Worm (Caenorhabditis elegans) whole organism, young adult: ENCODE data around the gene C03B1.1.

Experiments
- B0261.1 ChIP-seq: sonication (generic microtip); optimal IDR thresholded peaks from 2 replicates; lab custom pipeline; 2016; ENCODE audit warnings: mild to moderate bottlenecking, missing genetic modification characterization, moderate library complexity, missing compliant biosample characterization
- F52B5.7 ChIP-seq: sonication (generic microtip); optimal IDR thresholded peaks from 2 replicates; lab custom pipeline; 2016; ENCODE audit warnings: mild to moderate bottlenecking, missing genetic modification characterization, missing compliant biosample characterization
- F55B11.4 ChIP-seq: sonication (generic microtip); optimal IDR thresholded peaks from 2 replicates; lab custom pipeline; 2016; ENCODE audit warnings: missing compliant biosample characterization, missing genetic modification characterization, borderline replicate concordance; ENCODE audit not compliant: insufficient read depth
- K12H6.12 ChIP-seq: fragments of 200-800 bp; sonication (Bioruptor generic); optimal IDR thresholded peaks from 2 replicates; lab custom pipeline; 2018; ENCODE audit warnings: mild to moderate bottlenecking, missing genetic modification characterization, missing compliant biosample characterization
- T26A5.8 ChIP-seq: sonication (generic microtip); optimal IDR thresholded peaks from 2 replicates; lab custom pipeline; 2016; ENCODE audit warnings: missing genetic modification characterization, missing compliant biosample characterization
- Y53F4B.3 ChIP-seq: fragments of 200-800 bp; sonication (Bioruptor generic); IDR thresholded peaks from 2 replicates; pipeline ENCODE4 v1.3.6; 2022; ENCODE audit warnings: missing genetic modification reagents, missing genetic modification characterization, missing compliant biosample characterization
- ZK185.1 ChIP-seq: sonication (generic microtip); optimal IDR thresholded peaks from 2 replicates; lab custom pipeline; 2016; ENCODE audit warnings: mild to moderate bottlenecking, missing genetic modification characterization, missing compliant biosample characterization; ENCODE audit not compliant: poor library complexity, severe bottlenecking
- aptf-2 ChIP-seq: fragments of 200-800 bp; sonication (Bioruptor generic); conservative IDR thresholded peaks from 2 replicates; pipeline ENCODE4 v1.3.6; 2022; ENCODE audit warnings: missing genetic modification reagents, missing genetic modification characterization, missing compliant biosample characterization
- aptf-3 ChIP-seq: fragments of 200-800 bp; sonication (Bioruptor generic); IDR thresholded peaks from 2 replicates; pipeline ENCODE4 v1.3.6; 2022; ENCODE audit warnings: missing genetic modification characterization, missing compliant biosample characterization
- atf-7 ChIP-seq: sonication (generic microtip); optimal IDR thresholded peaks from 2 replicates; lab custom pipeline; 2017; ENCODE audit warnings: mild to moderate bottlenecking, missing genetic modification characterization, missing compliant biosample characterization
- attf-3 ChIP-seq: fragments of 200-800 bp; sonication (Bioruptor generic); conservative IDR thresholded peaks from 2 replicates; pipeline ENCODE4 v1.3.6; 2022; ENCODE audit warnings: missing genetic modification reagents, missing genetic modification characterization, missing compliant biosample characterization
- cebp-2 ChIP-seq: fragments of 200-800 bp; sonication (Bioruptor generic); IDR thresholded peaks from 2 replicates; pipeline ENCODE4 v1.3.6; 2022; ENCODE audit warnings: missing genetic modification characterization, missing compliant biosample characterization
- ceh-91 ChIP-seq: fragments of 200-800 bp; sonication (Bioruptor generic); IDR thresholded peaks from 2 replicates; pipeline ENCODE4 v1.3.6; 2022; ENCODE audit warnings: missing genetic modification reagents, missing genetic modification characterization, missing compliant biosample characterization
- chd-7 ChIP-seq: sonication (generic microtip); optimal IDR thresholded peaks from 2 replicates; lab custom pipeline; 2016; ENCODE audit warnings: mild to moderate bottlenecking, missing genetic modification characterization, moderate library complexity, missing compliant biosample characterization
- efl-1 ChIP-seq: fragments of 150-350 bp; optimal IDR thresholded peaks from 2 replicates; lab custom pipeline; 2014; ENCODE audit warnings: missing biosample characterization, missing genetic modification reagents, missing genetic modification characterization
- egl-44 ChIP-seq: fragments of 200-800 bp; sonication (Bioruptor generic); IDR thresholded peaks from 2 replicates; pipeline ENCODE4 v1.3.6; 2022; ENCODE audit warnings: missing genetic modification reagents, missing genetic modification characterization, missing compliant biosample characterization
- him-1 ChIP-seq: sonication (generic microtip); optimal IDR thresholded peaks from 2 replicates; lab custom pipeline; 2016; ENCODE audit warnings: missing genotype, missing genetic modification reagents, missing genetic modification characterization, missing compliant biosample characterization
- hsf-1 ChIP-seq: fragments of 200-800 bp; sonication (Bioruptor generic); IDR thresholded peaks from 2 replicates; pipeline ENCODE4 v1.3.6; 2022; ENCODE audit warnings: missing genetic modification reagents, missing genetic modification characterization, missing compliant biosample characterization
- lag-1 ChIP-seq: fragments of 200-800 bp; sonication (Bioruptor generic); IDR thresholded peaks from 2 replicates; pipeline ENCODE4 v1.3.6; 2022; ENCODE audit warnings: missing genetic modification reagents, missing genetic modification characterization, missing compliant biosample characterization
- let-526 ChIP-seq: fragments of 200-800 bp; sonication (Bioruptor generic); IDR thresholded peaks from 2 replicates; pipeline ENCODE4 v1.3.6; 2022; ENCODE audit warnings: missing genetic modification reagents, missing genetic modification characterization, missing compliant biosample characterization
- let-607 ChIP-seq, 2 experiments: fragments of 200-800 bp in 1 of 2; sonication (Bioruptor generic) in 1 of 2; sonication (generic microtip) in 1 of 2; optimal IDR thresholded peaks; 2 replicates each; lab custom pipeline; 2016 to 2018; ENCODE audit warnings: mild to moderate bottlenecking in 2 of 2, missing compliant biosample characterization in 2 of 2, missing genetic modification characterization in 2 of 2, moderate library complexity in 2 of 2, missing genotype in 1 of 2
- nfyb-1 ChIP-seq: fragments of 200-800 bp; sonication (Bioruptor generic); IDR thresholded peaks from 2 replicates; pipeline ENCODE4 v1.3.6; 2022; ENCODE audit warnings: missing genetic modification reagents, missing genetic modification characterization, missing compliant biosample characterization
- nhr-179 ChIP-seq: sonication (generic microtip); optimal IDR thresholded peaks from 2 replicates; lab custom pipeline; 2016; ENCODE audit warnings: mild to moderate bottlenecking, missing genetic modification characterization, missing compliant biosample characterization
- nhr-80 ChIP-seq: sonication (generic microtip); optimal IDR thresholded peaks from 2 replicates; lab custom pipeline; 2016; ENCODE audit warnings: missing genetic modification characterization, missing compliant biosample characterization
- pha-4 ChIP-seq: fragments of 150-350 bp; sonication (generic microtip); optimal IDR thresholded peaks from 2 replicates; lab custom pipeline; 2014; ENCODE audit warnings: missing biosample characterization, missing genetic modification reagents, missing genetic modification characterization
- rcor-1 ChIP-seq: fragments of 200-800 bp; sonication (Bioruptor generic); IDR thresholded peaks from 2 replicates; pipeline ENCODE4 v1.3.6; 2022; ENCODE audit warnings: missing genetic modification reagents, missing genetic modification characterization, missing compliant biosample characterization
- rec-8 ChIP-seq, 2 experiments: sonication (generic microtip); optimal IDR thresholded peaks; 2 replicates each; lab custom pipeline; 2016; ENCODE audit warnings: mild to moderate bottlenecking in 2 of 2, missing genetic modification characterization in 2 of 2, missing genetic modification reagents in 2 of 2, missing genotype in 2 of 2, missing biosample characterization in 1 of 2, missing compliant biosample characterization in 1 of 2, moderate library complexity in 1 of 2
- sea-2 ChIP-seq: fragments of 200-800 bp; sonication (Bioruptor generic); IDR thresholded peaks from 2 replicates; pipeline ENCODE4 v1.3.6; 2022; ENCODE audit warnings: missing genetic modification characterization, missing compliant biosample characterization
- snpc-1.1 ChIP-seq: sonication (generic microtip); optimal IDR thresholded peaks from 2 replicates; lab custom pipeline; 2017; ENCODE audit warnings: missing genetic modification characterization, mild to moderate bottlenecking, missing compliant biosample characterization, antibody characterized with exemption, moderate library complexity, missing genotype, missing genetic modification reagents; ENCODE audit not compliant: insufficient read depth
- snpc-1.3 ChIP-seq: sonication (generic microtip); optimal IDR thresholded peaks from 2 replicates; lab custom pipeline; 2017; ENCODE audit warnings: missing genetic modification characterization, mild to moderate bottlenecking, missing compliant biosample characterization, antibody characterized with exemption, moderate library complexity, missing genotype, missing genetic modification reagents; ENCODE audit not compliant: insufficient read depth
- snpc-3.4 ChIP-seq: sonication (generic microtip); optimal IDR thresholded peaks from 2 replicates; lab custom pipeline; 2017; ENCODE audit warnings: missing genetic modification characterization, mild to moderate bottlenecking, missing compliant biosample characterization, antibody characterized with exemption, moderate library complexity, missing genotype, missing genetic modification reagents
- tbx-9 ChIP-seq: sonication (generic microtip); optimal IDR thresholded peaks from 2 replicates; lab custom pipeline; 2016; ENCODE audit warnings: borderline replicate concordance, missing genetic modification characterization, inconsistent platforms, missing compliant biosample characterization
- unc-130 ChIP-seq: sonication (generic microtip); optimal IDR thresholded peaks from 2 replicates; lab custom pipeline; 2016; ENCODE audit warnings: missing genetic modification reagents, missing genetic modification characterization, missing compliant biosample characterization
- zim-3 ChIP-seq: sonication (generic microtip); optimal IDR thresholded peaks from 2 replicates; lab custom pipeline; 2017; ENCODE audit warnings: mild to moderate bottlenecking, missing genetic modification characterization, moderate library complexity, missing compliant biosample characterization
- ztf-6 ChIP-seq: fragments of 200-800 bp; sonication (Bioruptor generic); IDR thresholded peaks from 2 replicates; pipeline ENCODE4 v1.3.6; 2022; ENCODE audit warnings: missing genetic modification reagents, missing genetic modification characterization, missing compliant biosample characterization

Gene C03B1.1

DNA sequence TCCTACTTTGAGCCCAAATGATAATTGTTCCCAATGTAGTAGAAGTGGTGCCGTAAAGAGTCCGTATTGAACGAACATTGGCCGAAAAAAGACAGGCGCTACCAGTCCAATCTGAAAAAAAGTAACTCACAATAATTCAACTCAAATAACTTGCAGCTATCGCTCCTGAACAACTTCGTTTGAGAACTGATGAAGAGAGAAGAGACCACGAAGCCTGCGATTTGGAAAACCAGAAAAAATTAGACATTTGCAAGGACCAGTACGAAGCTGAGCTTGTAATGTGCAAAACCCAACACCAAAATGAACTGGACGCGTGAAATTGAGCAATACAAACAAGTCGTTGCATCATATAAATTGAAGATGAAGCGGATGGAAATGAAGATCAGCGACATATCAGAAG is at the start of gene C03B1.1:
Gene C03B1.1 (plus strand): TSS at position 301 of the 400 bp plus-strand sequence.
- TF ChIP-seq cebp-2 (GFP tag; lab: Robert Waterston, UW) = no peak
- no peak for TF ChIP-seq lag-1 (GFP tag; lab: Robert Waterston, UW)
- no peak for TF ChIP-seq ztf-6 (GFP tag; lab: Robert Waterston, UW)
- TF ChIP-seq pha-4 = no peak
- no peak for TF ChIP-seq nhr-80
- TF ChIP-seq aptf-3 = no peak
- no peak for TF ChIP-seq ZK185.1 (tag; lab: Kevin White, UChicago)
- TF ChIP-seq T26A5.8 (tag; lab: Kevin White, UChicago) = no peak
- TF ChIP-seq efl-1 (GFP tag; lab: Kevin White, UChicago) = no peak
- no peak for TF ChIP-seq chd-7 (tag; lab: Kevin White, UChicago)
- no peak for TF ChIP-seq rec-8 (tag; optimal IDR thresholded peaks at IDR 0.05; lab: Kevin White, UChicago)
- TF ChIP-seq aptf-2 (GFP tag; lab: Robert Waterston, UW) = no peak
- TF ChIP-seq let-526 (GFP tag; lab: Robert Waterston, UW) = no peak
- no peak for TF ChIP-seq Y53F4B.3 (GFP tag; lab: Robert Waterston, UW)
- TF ChIP-seq snpc-1.1 = no peak
- TF ChIP-seq rcor-1 (GFP tag; lab: Robert Waterston, UW) = no peak

DNA sequence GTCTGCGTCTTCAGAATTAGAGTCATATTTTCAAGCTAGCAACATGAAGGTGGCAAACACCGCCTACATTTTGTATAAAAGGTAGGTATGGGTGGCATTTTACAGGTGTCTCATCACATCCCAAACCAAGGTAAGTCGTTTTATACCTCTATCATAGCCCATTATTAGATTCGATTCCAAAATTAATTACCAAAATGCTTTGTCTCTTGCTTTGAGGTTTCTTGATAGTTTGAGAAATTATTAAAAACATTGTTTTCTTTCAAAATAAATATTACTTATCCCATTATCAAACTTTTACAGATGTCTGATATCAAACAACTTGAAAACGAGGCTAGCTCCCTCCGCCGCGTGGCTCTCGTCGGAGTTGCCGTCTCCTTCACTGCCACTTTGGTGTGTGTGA is 48.5 kb upstream of the C03B1.1 start, which contains the start of gene col-168:
Gene col-168 (plus strand): TSS at position 301 of the 400 bp plus-strand sequence.
- TF ChIP-seq hsf-1 (GFP tag; lab: Robert Waterston, UW) = no peak
- no peak for TF ChIP-seq nfyb-1 (GFP tag; lab: Robert Waterston, UW)
- no peak for TF ChIP-seq attf-3 (GFP tag; lab: Robert Waterston, UW)
- TF ChIP-seq B0261.1 = no peak
- no peak for TF ChIP-seq ztf-6 (GFP tag; lab: Robert Waterston, UW)
- no peak for TF ChIP-seq snpc-3.4 (tag; lab: Kevin White, UChicago)
- TF ChIP-seq ceh-91 (GFP tag; lab: Robert Waterston, UW) = no peak
- no peak for TF ChIP-seq T26A5.8 (tag; lab: Kevin White, UChicago)
- no peak for TF ChIP-seq F55B11.4 (tag; lab: Kevin White, UChicago)
- no peak for TF ChIP-seq K12H6.12 (tag; lab: Kevin White, UChicago)
- no peak for TF ChIP-seq nhr-179 (tag; lab: Kevin White, UChicago)
- no peak for TF ChIP-seq zim-3 (tag; lab: Kevin White, UChicago)
- TF ChIP-seq unc-130 (GFP tag; lab: Kevin White, UChicago) = no peak
- TF ChIP-seq egl-44 (GFP tag; lab: Robert Waterston, UW) = no peak
- TF ChIP-seq let-607 (tag; optimal IDR thresholded peaks at IDR 0.05; lab: Kevin White, UChicago) = no peak

DNA sequence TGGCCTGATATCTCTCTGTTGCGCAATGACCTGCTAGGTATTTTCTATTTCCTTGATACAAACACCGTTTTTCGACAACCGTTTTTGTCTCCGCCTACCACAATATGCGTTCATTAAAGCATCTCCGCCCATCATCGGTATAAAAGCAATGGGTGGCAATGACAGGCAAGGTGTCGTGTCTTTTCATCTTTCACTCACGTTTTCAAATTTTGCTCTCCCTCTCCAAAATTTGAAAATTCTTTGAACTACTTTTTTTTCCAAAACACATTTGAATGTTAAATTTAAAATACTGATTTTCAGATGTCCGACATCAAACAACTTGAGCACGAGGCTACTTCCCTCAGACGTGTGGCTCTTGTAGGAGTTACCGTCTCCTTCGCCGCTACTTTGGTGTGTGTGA is 45.7 kb upstream of the C03B1.1 start, which contains the start of gene col-169:
Gene col-169 (plus strand): TSS at position 301 of the 400 bp plus-strand sequence.
- no peak for TF ChIP-seq sea-2 (GFP tag; lab: Robert Waterston, UW)
- TF ChIP-seq atf-7 (tag; lab: Kevin White, UChicago) = no peak
- no peak for TF ChIP-seq tbx-9
- TF ChIP-seq F52B5.7 (tag; lab: Kevin White, UChicago) = no peak
- no peak for TF ChIP-seq snpc-1.3 (tag; lab: Kevin White, UChicago)
- TF ChIP-seq ztf-6 (GFP tag; lab: Robert Waterston, UW) = no peak
- TF ChIP-seq him-1 = no peak
